Fruit fly (Drosophila melanogaster) whole organism, larva: ENCODE results near the gene eIF2gamma.

Experiments
- noc ChIP-seq: fragments of 200-800 bp; sonication (Bioruptor generic); optimal IDR thresholded peaks from 3 replicates; lab custom pipeline; 2019; ENCODE audit warnings: missing biosample characterization, mild to moderate bottlenecking, missing genetic modification characterization, moderate library complexity

The eIF2gamma gene

dm6 chr3R:15262710-15263672 is at the start of gene eIF2gamma, which contains the start of gene Set:
TSS of gene eIF2gamma (minus strand) at chr3R:15263458.
TSS of gene Set (plus strand) at chr3R:15263552.
- TF ChIP-seq noc (tag; lab: Kevin White, UChicago), result no peak

- TF ChIP-seq noc (tag; lab: Kevin White, UChicago), result no peak
Observed at dm6 chr3R:15310695-15311094, 47.4 kb upstream of the eIF2gamma start.

- TF ChIP-seq noc (tag; lab: Kevin White, UChicago), result no peak
Observed at dm6 chr3R:15309924-15310323, 46.7 kb upstream of the eIF2gamma start, which contains the start of gene Tm2. TSS of gene Tm2 (plus strand) at chr3R:15310193.

dm6 chr3R:15305246-15305645 is 42.0 kb upstream of the eIF2gamma start:
- TF ChIP-seq noc (tag; lab: Kevin White, UChicago), result no peak

dm6 chr3R:15297904-15298303 is 34.6 kb upstream of the eIF2gamma start:
- TF ChIP-seq noc (tag; lab: Kevin White, UChicago), result peak; percentile 51

dm6 chr3R:15293878-15294350 is 30.7 kb upstream of the eIF2gamma start:
- no peak for TF ChIP-seq noc (tag; lab: Kevin White, UChicago)

- peak; percentile 59 for TF ChIP-seq noc (tag; lab: Kevin White, UChicago)
Observed at dm6 chr3R:15293005-15293877, 30.0 kb upstream of the eIF2gamma start.

dm6 chr3R:15292241-15293004 is 29.2 kb upstream of the eIF2gamma start:
- TF ChIP-seq noc (tag; lab: Kevin White, UChicago), result no peak

- TF ChIP-seq noc (tag; lab: Kevin White, UChicago), result peak; percentile 23
Observed at dm6 chr3R:15291551-15292223, 28.4 kb upstream of the eIF2gamma start.

- peak; percentile 51 for TF ChIP-seq noc (tag; lab: Kevin White, UChicago)
Observed at dm6 chr3R:15290642-15291118, 27.4 kb upstream of the eIF2gamma start, which contains the start of gene CG45218. TSS of gene CG45218 (minus strand) at chr3R:15290799.

- no peak for TF ChIP-seq noc (tag; lab: Kevin White, UChicago)
Observed at dm6 chr3R:15289828-15290641, 26.8 kb upstream of the eIF2gamma start.

dm6 chr3R:15288802-15289201 is 25.5 kb upstream of the eIF2gamma start:
- TF ChIP-seq noc (tag; lab: Kevin White, UChicago), result no peak

dm6 chr3R:15287763-15288162 is 24.5 kb upstream of the eIF2gamma start:
- no peak for TF ChIP-seq noc (tag; lab: Kevin White, UChicago)
